Worm (Caenorhabditis elegans) whole organism, L2 larva: ENCODE results near the gene T25D1.1.
A peak's percentile ranks its signal among the peaks of the same experiment; 100 is the strongest.

Source experiments
- C34F6.9 ChIP-seq: fragments of 150-350 bp; optimal IDR thresholded peaks from 2 replicates; lab custom pipeline; 2014; ENCODE audit warnings: missing biosample characterization, missing genetic modification characterization
- R02D3.7 ChIP-seq: fragments of 150-350 bp; optimal IDR thresholded peaks from 2 replicates; lab custom pipeline; 2014; ENCODE audit warnings: missing biosample characterization, missing genetic modification characterization
- ZK546.5 ChIP-seq: sonication (generic microtip); optimal IDR thresholded peaks from 2 replicates; lab custom pipeline; 2017; ENCODE audit warnings: missing biosample characterization, missing genetic modification characterization
- alr-1 ChIP-seq: fragments of 150-350 bp; optimal IDR thresholded peaks from 2 replicates; lab custom pipeline; 2014; ENCODE audit warnings: missing biosample characterization, missing genetic modification characterization
- aly-2 ChIP-seq: fragments of 150-350 bp; optimal IDR thresholded peaks from 2 replicates; lab custom pipeline; 2014; ENCODE audit warnings: missing biosample characterization, missing genetic modification characterization
- ama-1 ChIP-seq: fragments of 150-350 bp; optimal IDR thresholded peaks from 2 replicates; lab custom pipeline; 2018; ENCODE audit warnings: inconsistent platforms
- blmp-1 ChIP-seq: sonication (generic microtip); optimal IDR thresholded peaks from 2 replicates; lab custom pipeline; 2017; ENCODE audit warnings: missing genetic modification characterization, mild to moderate bottlenecking, missing compliant biosample characterization, antibody characterized with exemption, moderate library complexity; ENCODE audit not compliant: insufficient read depth
- crh-2 ChIP-seq: sonication (generic microtip); optimal IDR thresholded peaks from 2 replicates; lab custom pipeline; 2017; ENCODE audit warnings: missing biosample characterization, missing genetic modification characterization
- dmd-4 ChIP-seq: sonication (generic microtip); optimal IDR thresholded peaks from 2 replicates; lab custom pipeline; 2017; ENCODE audit warnings: missing biosample characterization, missing genetic modification characterization
- elt-1 ChIP-seq: fragments of 150-350 bp; optimal IDR thresholded peaks from 2 replicates; lab custom pipeline; 2014; ENCODE audit warnings: missing biosample characterization, missing genetic modification characterization
- elt-3 ChIP-seq: sonication (generic microtip); optimal IDR thresholded peaks from 2 replicates; lab custom pipeline; 2017; ENCODE audit warnings: missing biosample characterization, missing genetic modification characterization
- fos-1 ChIP-seq: fragments of 150-350 bp; optimal IDR thresholded peaks from 2 replicates; lab custom pipeline; 2014; ENCODE audit warnings: missing biosample characterization, missing genetic modification characterization
- gmeb-1 ChIP-seq: fragments of 150-350 bp; optimal IDR thresholded peaks from 2 replicates; lab custom pipeline; 2014; ENCODE audit warnings: missing biosample characterization, missing genetic modification characterization
- lin-11 ChIP-seq: fragments of 150-350 bp; sonication (generic microtip); optimal IDR thresholded peaks from 2 replicates; lab custom pipeline; 2014; ENCODE audit warnings: missing biosample characterization, missing genetic modification characterization, inconsistent platforms, mixed read lengths
- lin-13 ChIP-seq: fragments of 150-350 bp; optimal IDR thresholded peaks from 2 replicates; lab custom pipeline; 2014; ENCODE audit warnings: missing biosample characterization, missing genetic modification reagents, missing genetic modification characterization
- lin-39 ChIP-seq: fragments of 150-350 bp; optimal IDR thresholded peaks from 2 replicates; lab custom pipeline; 2014; ENCODE audit warnings: missing biosample characterization, missing genetic modification reagents, missing genetic modification characterization
- lsy-2 ChIP-seq, 2 experiments: fragments of 150-350 bp in 1 of 2; sonication (generic microtip) in 1 of 2; optimal IDR thresholded peaks; 2 replicates each; lab custom pipeline; 2014 to 2017; ENCODE audit warnings: missing biosample characterization in 2 of 2, missing genetic modification characterization in 2 of 2
- mdl-1 ChIP-seq, 2 experiments: fragments of 150-350 bp in 1 of 2; sonication (generic microtip) in 1 of 2; optimal IDR thresholded peaks; 2 replicates each; lab custom pipeline; 2017; ENCODE audit warnings: missing biosample characterization in 2 of 2, missing genetic modification characterization in 2 of 2
- nhr-11 ChIP-seq: fragments of 150-350 bp; optimal IDR thresholded peaks from 2 replicates; lab custom pipeline; 2014; ENCODE audit warnings: missing biosample characterization, missing genetic modification characterization
- nhr-12 ChIP-seq: fragments of 150-350 bp; optimal IDR thresholded peaks from 2 replicates; lab custom pipeline; 2014; ENCODE audit warnings: missing biosample characterization, missing genetic modification characterization
- nhr-129 ChIP-seq: fragments of 150-350 bp; optimal IDR thresholded peaks from 2 replicates; lab custom pipeline; 2014; ENCODE audit warnings: missing biosample characterization, missing genetic modification characterization
- nhr-23 ChIP-seq: fragments of 150-350 bp; optimal IDR thresholded peaks from 2 replicates; lab custom pipeline; 2014; ENCODE audit warnings: missing biosample characterization, missing genetic modification reagents, missing genetic modification characterization
- nhr-237 ChIP-seq: fragments of 150-350 bp; optimal IDR thresholded peaks from 2 replicates; lab custom pipeline; 2014; ENCODE audit warnings: missing biosample characterization, missing genetic modification characterization
- sem-4 ChIP-seq: fragments of 150-350 bp; optimal IDR thresholded peaks from 2 replicates; lab custom pipeline; 2014; ENCODE audit warnings: missing biosample characterization, missing genetic modification reagents, missing genetic modification characterization
- skn-1 ChIP-seq: sonication (generic microtip); optimal IDR thresholded peaks from 2 replicates; lab custom pipeline; 2017; ENCODE audit warnings: missing biosample characterization, missing genetic modification characterization
- sma-3 ChIP-seq: sonication (generic microtip); optimal IDR thresholded peaks from 2 replicates; lab custom pipeline; 2016; ENCODE audit warnings: missing genetic modification reagents, missing genetic modification characterization, missing compliant biosample characterization
- sma-9 ChIP-seq, 2 experiments: fragments of 150-350 bp in 1 of 2; sonication (generic microtip) in 1 of 2; optimal IDR thresholded peaks; 2 replicates each; lab custom pipeline; 2014 to 2016; ENCODE audit warnings: missing genetic modification characterization in 2 of 2, mild to moderate bottlenecking in 1 of 2, missing biosample characterization in 1 of 2, missing compliant biosample characterization in 1 of 2, missing genetic modification reagents in 1 of 2, moderate library complexity in 1 of 2
- snpc-4 ChIP-seq: fragments of 150-350 bp; optimal IDR thresholded peaks from 2 replicates; lab custom pipeline; 2014; ENCODE audit warnings: missing biosample characterization, missing genetic modification characterization
- unc-39 ChIP-seq: fragments of 150-350 bp; optimal IDR thresholded peaks from 2 replicates; lab custom pipeline; 2014; ENCODE audit warnings: missing biosample characterization, missing genetic modification characterization
- unc-55 ChIP-seq: fragments of 150-350 bp; sonication (generic microtip); optimal IDR thresholded peaks from 3 replicates; lab custom pipeline; 2014; ENCODE audit warnings: missing biosample characterization, missing genetic modification reagents, missing genetic modification characterization
- unc-62 ChIP-seq: fragments of 150-350 bp; optimal IDR thresholded peaks from 2 replicates; lab custom pipeline; 2014; ENCODE audit warnings: missing biosample characterization, missing genetic modification reagents, missing genetic modification characterization
- zag-1 ChIP-seq: fragments of 150-350 bp; optimal IDR thresholded peaks from 2 replicates; lab custom pipeline; 2014; ENCODE audit warnings: missing biosample characterization, missing genetic modification characterization
- ztf-1 ChIP-seq: fragments of 200-800 bp; sonication (Bioruptor generic); conservative IDR thresholded peaks from 2 replicates; pipeline ENCODE4 v1.3.6; 2022; ENCODE audit warnings: missing genetic modification characterization, missing compliant biosample characterization
- ztf-4 ChIP-seq: fragments of 150-350 bp; optimal IDR thresholded peaks from 2 replicates; lab custom pipeline; 2014; ENCODE audit warnings: missing biosample characterization, missing genetic modification characterization

T25D1.1 gene

DNA sequence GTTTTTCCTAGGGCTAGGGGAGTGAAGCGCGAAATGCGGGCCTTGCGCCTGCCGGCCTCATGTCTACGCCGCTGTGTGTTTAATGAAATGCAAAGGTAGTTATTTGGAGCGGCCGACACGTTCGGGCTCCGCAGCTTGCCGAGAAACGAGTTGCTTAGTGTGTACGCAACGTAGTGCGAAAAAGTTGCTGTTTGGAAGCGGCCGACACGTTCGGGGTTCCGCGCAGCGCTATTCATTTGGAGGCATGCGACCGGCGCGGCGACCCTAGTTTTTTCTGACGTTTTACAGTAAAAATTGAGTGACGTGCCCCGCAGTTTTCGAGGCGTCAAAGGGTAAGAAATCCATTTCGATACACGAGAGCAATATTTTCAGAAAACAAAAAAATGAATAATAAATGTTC is 26.0 kb downstream of the T25D1.1 start:
- TF ChIP-seq ZK546.5 (tag; lab: Kevin White, UChicago), result no peak
- peak; percentile 47 for TF ChIP-seq snpc-4 (tag; lab: Kevin White, UChicago)

DNA sequence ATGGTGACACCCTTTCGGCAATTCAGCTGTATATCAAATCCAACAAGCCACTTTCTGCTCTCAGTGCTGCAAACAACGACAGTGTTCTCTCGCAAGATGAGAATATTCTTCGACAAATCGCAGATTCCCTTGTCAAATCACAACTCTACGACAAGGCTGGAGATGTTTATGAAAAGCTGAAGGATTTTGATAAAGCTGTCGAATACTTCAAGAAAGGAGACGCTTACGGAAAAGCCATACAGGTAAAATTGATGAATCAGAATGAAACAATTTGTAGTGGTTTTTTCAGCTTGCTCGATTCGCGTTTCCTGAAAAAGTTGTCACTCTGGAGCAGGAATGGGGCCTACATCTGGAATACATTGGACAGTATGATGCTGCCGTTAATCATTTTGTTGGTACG is 26.5 kb downstream of the T25D1.1 start:
- TF ChIP-seq elt-3 (tag; lab: Kevin White, UChicago) (no peak), unc-55 (GFP tag; lab: Kevin White, UChicago) (no peak), aly-2 (tag; lab: Kevin White, UChicago) (no peak), fos-1 (tag; lab: Kevin White, UChicago) (no peak), crh-2 (no peak), nhr-23 (tag; lab: Kevin White, UChicago) (no peak), lin-11 (tag; lab: Kevin White, UChicago) (no peak), dmd-4 (no peak), mdl-1 (tag; optimal IDR thresholded peaks at IDR 0.05; lab: Kevin White, UChicago) (no peak), nhr-11 (tag; lab: Kevin White, UChicago) (no peak), sem-4 (tag; lab: Kevin White, UChicago) (no peak)

DNA sequence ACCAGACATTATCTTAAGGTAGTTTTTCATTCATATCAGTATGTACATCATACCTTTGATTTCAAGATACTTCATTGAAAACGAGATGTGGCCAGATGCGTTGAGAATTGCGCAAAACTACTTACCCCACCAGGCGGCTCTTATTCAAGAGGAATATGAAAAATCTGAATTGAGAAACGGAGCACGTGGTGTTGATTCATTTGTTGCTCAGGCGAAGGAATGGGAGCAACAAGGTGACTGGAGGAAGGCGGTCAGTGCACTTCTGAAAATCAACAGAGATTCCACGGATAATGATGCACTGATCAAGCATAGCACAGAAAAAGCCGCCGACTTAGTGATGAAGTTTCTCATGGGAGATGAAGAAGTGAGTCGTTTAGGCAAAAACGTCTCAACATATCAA is 28.7 kb downstream of the T25D1.1 start:
- TF ChIP-seq zag-1 (no peak), nhr-23 (tag; lab: Kevin White, UChicago) (no peak), ama-1 (lab: Kevin White, UChicago) (no peak), ztf-1 (GFP tag; lab: Robert Waterston, UW) (no peak), nhr-237 (tag; lab: Kevin White, UChicago) (no peak), unc-62 (no peak), skn-1 (tag; lab: Kevin White, UChicago) (no peak), elt-1 (tag; lab: Kevin White, UChicago) (no peak), lin-13 (GFP tag; lab: Kevin White, UChicago) (no peak), blmp-1 (tag; lab: Kevin White, UChicago) (no peak), ztf-4 (tag; lab: Kevin White, UChicago) (no peak), unc-39 (tag; lab: Kevin White, UChicago) (no peak), snpc-4 (tag; lab: Kevin White, UChicago) (no peak), crh-2 (no peak), sma-3 (no peak), lin-39 (tag; lab: Kevin White, UChicago) (no peak), lin-11 (tag; lab: Kevin White, UChicago) (no peak), C34F6.9 (tag; lab: Kevin White, UChicago) (no peak)

DNA sequence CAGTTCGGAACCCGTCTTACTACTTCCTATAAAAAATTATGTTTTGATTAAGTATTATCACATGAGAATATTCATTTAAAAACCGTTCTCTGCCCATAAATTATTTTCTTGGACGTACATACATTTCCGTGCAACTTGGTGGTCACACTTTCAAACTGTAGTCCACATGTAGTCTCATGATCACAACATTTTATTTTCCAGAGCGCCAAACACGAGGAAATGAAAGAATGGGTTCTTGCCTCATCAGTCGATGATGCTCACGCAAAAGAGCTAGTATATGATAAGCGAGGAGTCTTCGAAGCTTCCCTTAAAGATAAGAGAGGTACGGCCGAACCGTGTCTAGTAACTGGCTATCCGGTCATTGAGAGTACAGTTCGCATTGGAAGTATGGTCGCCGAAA is 30.9 kb downstream of the T25D1.1 start:
- TF ChIP-seq crh-2 (peak; percentile 35), sma-9 (GFP tag; optimal IDR thresholded peaks at IDR 0.05; lab: Kevin White, UChicago) (peak; percentile 54), sma-9 (tag; optimal IDR thresholded peaks at IDR 0.05; lab: Kevin White, UChicago) (no peak), R02D3.7 (no peak), fos-1 (tag; lab: Kevin White, UChicago) (peak; percentile 50)

DNA sequence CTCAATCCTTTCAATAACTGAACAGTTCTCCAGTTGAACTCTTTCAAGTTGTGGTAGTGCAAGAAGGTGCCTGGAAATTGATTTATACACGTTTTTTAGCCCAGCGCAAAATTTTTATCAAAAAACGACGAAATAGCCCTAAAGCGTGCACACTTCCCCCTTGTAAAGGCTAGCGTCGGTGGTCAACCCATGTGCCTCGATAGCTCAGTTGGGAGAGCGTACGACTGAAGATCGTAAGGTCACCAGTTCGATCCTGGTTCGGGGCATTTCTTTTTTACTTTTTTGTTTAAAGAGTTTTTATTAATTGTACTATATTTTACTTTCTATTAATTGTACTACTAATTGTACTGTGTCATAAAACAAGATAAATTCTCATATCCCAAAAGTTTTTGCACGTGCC is 31.7 kb downstream of the T25D1.1 start:
- TF ChIP-seq lsy-2 (tag; optimal IDR thresholded peaks at IDR 0.05; lab: Kevin White, UChicago) (no peak), unc-55 (GFP tag; lab: Kevin White, UChicago) (peak; percentile 22), gmeb-1 (tag; lab: Kevin White, UChicago) (peak; percentile 40), nhr-12 (no peak), alr-1 (no peak), mdl-1 (tag; optimal IDR thresholded peaks at IDR 0.05; lab: Kevin White, UChicago) (no peak), sma-3 (peak; percentile 11), C34F6.9 (tag; lab: Kevin White, UChicago) (peak; percentile 28), elt-1 (tag; lab: Kevin White, UChicago) (no peak), sma-9 (GFP tag; optimal IDR thresholded peaks at IDR 0.05; lab: Kevin White, UChicago) (peak; percentile 11), sma-9 (tag; optimal IDR thresholded peaks at IDR 0.05; lab: Kevin White, UChicago) (no peak), nhr-11 (tag; lab: Kevin White, UChicago) (no peak), fos-1 (tag; lab: Kevin White, UChicago) (peak; percentile 32), nhr-129 (tag; lab: Kevin White, UChicago) (peak; percentile 41)
- TF ChIP-seq, all 48 proteins: peak for 7
